Fruit fly (Drosophila melanogaster): ENCODE data around the gene CG2233.
A peak's percentile ranks its signal among the peaks of the same experiment; 100 is the strongest.

Gene CG2233

dm6 chrX:8061392-8062179 is 24.3 kb upstream of the CG2233 start, which contains the start of gene mys (continued):
- TF ChIP-seq Adf1 (GFP tag; IDR thresholded peaks at IDR 0.05) (peak; percentile 15; the same call in 1 of the 2 replicates), CG9609 (GFP tag; optimal IDR thresholded peaks at IDR 0.05) (peak; percentile 81), CG7372 (GFP tag; IDR thresholded peaks at IDR 0.05) (peak; percentile 42; the same call in 1 of the 2 replicates), gce (GFP tag; IDR thresholded peaks at IDR 0.05) (no peak), Myb (GFP tag; optimal IDR thresholded peaks at IDR 0.05) (peak; percentile 81), CrebB (tag; optimal IDR thresholded peaks at IDR 0.05) (peak; percentile 64), CG13424 (tag; optimal IDR thresholded peaks at IDR 0.05) (peak; percentile 48), mld (GFP tag; IDR thresholded peaks at IDR 0.05; ENCODE audit: partially characterized antibody) (peak; percentile 89), trem (tag; optimal IDR thresholded peaks at IDR 0.05) (peak; percentile 75), ems (GFP tag; optimal IDR thresholded peaks at IDR 0.05) (peak; percentile 71), HmgD (GFP tag; optimal IDR thresholded peaks at IDR 0.05) (peak; percentile 83), sima (GFP tag; optimal IDR thresholded peaks at IDR 0.05) (no peak), E2f2 (GFP tag; IDR thresholded peaks at IDR 0.05) (peak; percentile 59), CG17361 (GFP tag; IDR thresholded peaks at IDR 0.05) (peak; percentile 30; the same call in 1 of the 3 replicates), danr (GFP tag; IDR thresholded peaks at IDR 0.05) (no peak), CG18764 (GFP tag; optimal IDR thresholded peaks at IDR 0.05) (peak; percentile 57), row (GFP tag; IDR thresholded peaks at IDR 0.05) (peak; percentile 63), Dad (GFP tag; optimal IDR thresholded peaks at IDR 0.05) (peak; percentile 74), Hmx (GFP tag; optimal IDR thresholded peaks at IDR 0.05) (no peak), CG4282 (GFP tag; optimal IDR thresholded peaks at IDR 0.05) (peak; percentile 71), rib (GFP tag; IDR thresholded peaks at IDR 0.05) (peak; percentile 72), CG7271 (tag; optimal IDR thresholded peaks at IDR 0.05) (no peak), twi (tag; optimal IDR thresholded peaks at IDR 0.05) (peak; percentile 37), CG15269 (tag; optimal IDR thresholded peaks at IDR 0.05) (peak; percentile 14), Sry-β (GFP tag; optimal IDR thresholded peaks at IDR 0.05) (no peak), MESR4 (GFP tag; optimal IDR thresholded peaks at IDR 0.05) (peak; percentile 83), BEAF-32 (GFP tag; optimal IDR thresholded peaks at IDR 0.05) (peak; percentile 99), Bgb (GFP tag; IDR thresholded peaks at IDR 0.05; ENCODE audit: partially characterized antibody) (peak; percentile 98), Ravus (GFP tag; IDR thresholded peaks at IDR 0.05) (no peak), hb (GFP tag; IDR thresholded peaks at IDR 0.05; ENCODE audit: partially characterized antibody) (peak; percentile 92), Oli (tag; optimal IDR thresholded peaks at IDR 0.05) (no peak), CG13287 (GFP tag; IDR thresholded peaks at IDR 0.05; ENCODE audit: partially characterized antibody) (peak; percentile 97), CG30403 (GFP tag; optimal IDR thresholded peaks at IDR 0.05) (peak; percentile 70), crol (GFP tag; IDR thresholded peaks at IDR 0.05) (no peak), slbo (GFP tag; IDR thresholded peaks at IDR 0.05) (peak; percentile 87), so (GFP tag; IDR thresholded peaks at IDR 0.05) (no peak), eve (GFP tag; optimal IDR thresholded peaks at IDR 0.05) (no peak), peb (GFP tag; IDR thresholded peaks at IDR 0.05) (no peak), CG3847 (GFP tag; IDR thresholded peaks at IDR 0.05) (peak; percentile 91), pros (GFP tag; optimal IDR thresholded peaks at IDR 0.05) (no peak), CG6175 (GFP tag; IDR thresholded peaks at IDR 0.05) (no peak), dmrt11E (tag; optimal IDR thresholded peaks at IDR 0.05) (peak; percentile 39), Chrac-16 (GFP tag; optimal IDR thresholded peaks at IDR 0.05) (peak; percentile 51), gt (GFP tag; IDR thresholded peaks at IDR 0.05) (no peak; the same call in 1 of the 2 replicates), oc (tag; optimal IDR thresholded peaks at IDR 0.05) (peak; percentile 40), CG14667 (GFP tag; IDR thresholded peaks at IDR 0.05) (no peak), Opbp (GFP tag; IDR thresholded peaks at IDR 0.05; ENCODE audit: partially characterized antibody) (peak; percentile 97), gsb-n (tag; optimal IDR thresholded peaks at IDR 0.05) (peak; percentile 11), jigr1 (GFP tag; IDR thresholded peaks at IDR 0.05) (no peak), CG17568 (GFP tag; optimal IDR thresholded peaks at IDR 0.05) (peak; percentile 21)

All from whole organism, embryonic.